Fruit fly (Drosophila melanogaster) whole organism, embryonic: ENCODE results near the gene Ugt305A1.
A peak's percentile ranks its signal among the peaks of the same experiment; 100 is the strongest.

ENCODE experiments used
- ATbp ChIP-seq: fragments of 200-800 bp; sonication (Bioruptor generic); optimal IDR thresholded peaks from 2 replicates; lab custom pipeline; 2017; ENCODE audit warnings: missing biosample characterization, mild to moderate bottlenecking, missing genetic modification characterization, missing genetic modification reagents
- Blimp-1 ChIP-seq: fragments of 200-800 bp; sonication (Bioruptor generic); optimal IDR thresholded peaks from 3 replicates; lab custom pipeline; 2018; ENCODE audit warnings: missing biosample characterization, missing genetic modification characterization, mild to moderate bottlenecking, moderate library complexity, missing genetic modification reagents
- CG1024 ChIP-seq: fragments of 200-800 bp; sonication (Bioruptor generic); IDR thresholded peaks from 2 replicates; pipeline ENCODE4 v1.3.6; 2022; ENCODE audit warnings: missing biosample characterization, missing genetic modification characterization
- CG11695 ChIP-seq: fragments of 200-800 bp; sonication (Bioruptor generic); IDR thresholded peaks from 3 replicates; pipeline ENCODE4 v1.3.6; 2022; ENCODE audit warnings: missing biosample characterization, missing genetic modification characterization
- CG1233 ChIP-seq: fragments of 200-800 bp; sonication (Bioruptor generic); optimal IDR thresholded peaks from 4 replicates; lab custom pipeline; 2018; ENCODE audit warnings: missing biosample characterization, mild to moderate bottlenecking, missing genetic modification characterization
- CG13894 ChIP-seq: fragments of 200-800 bp; sonication (Bioruptor generic); optimal IDR thresholded peaks from 3 replicates; lab custom pipeline; 2018; ENCODE audit warnings: missing biosample characterization, mild to moderate bottlenecking, missing genetic modification characterization, moderate library complexity
- CG14710 ChIP-seq: fragments of 200-800 bp; sonication (Bioruptor generic); optimal IDR thresholded peaks from 3 replicates; lab custom pipeline; 2019; ENCODE audit warnings: missing biosample characterization, mild to moderate bottlenecking, missing genetic modification characterization, moderate library complexity
- CG15269 ChIP-seq: fragments of 200-800 bp; sonication (Bioruptor generic); optimal IDR thresholded peaks from 2 replicates; lab custom pipeline; 2018; ENCODE audit warnings: missing biosample characterization, mild to moderate bottlenecking, missing genetic modification characterization, moderate library complexity
- CG17361 ChIP-seq: fragments of 200-800 bp; sonication (Bioruptor generic); IDR thresholded peaks from 3 replicates; pipeline ENCODE4 v1.3.6; 2022; ENCODE audit warnings: missing biosample characterization, missing genetic modification characterization
- CG2712 ChIP-seq: fragments of 200-800 bp; optimal IDR thresholded peaks from 3 replicates; lab custom pipeline; 2019; ENCODE audit warnings: missing biosample characterization, mild to moderate bottlenecking, missing genetic modification characterization, moderate library complexity
- CG32532 ChIP-seq: fragments of 200-800 bp; sonication (Bioruptor generic); IDR thresholded peaks from 2 replicates; pipeline ENCODE4 v1.3.6; 2022; ENCODE audit warnings: missing biosample characterization, missing genetic modification characterization
- CG43689 ChIP-seq: fragments of 200-800 bp; sonication (Bioruptor generic); IDR thresholded peaks from 2 replicates; pipeline ENCODE4 v1.3.6; 2022; ENCODE audit warnings: missing biosample characterization, missing genetic modification characterization
- CG4730 ChIP-seq: fragments of 200-800 bp; sonication (Bioruptor generic); IDR thresholded peaks from 2 replicates; pipeline ENCODE4 v1.3.6; 2022; ENCODE audit warnings: missing biosample characterization, missing genetic modification characterization
- CG5245 ChIP-seq: fragments of 200-800 bp; sonication (Bioruptor generic); optimal IDR thresholded peaks from 3 replicates; lab custom pipeline; 2016; ENCODE audit warnings: missing biosample characterization, missing genetic modification characterization
- CG6689 ChIP-seq: fragments of 200-800 bp; sonication (Bioruptor generic); IDR thresholded peaks from 2 replicates; pipeline ENCODE4 v1.3.6; 2022; ENCODE audit warnings: missing biosample characterization, missing genetic modification characterization
- CG8089 ChIP-seq: fragments of 200-800 bp; sonication (Bioruptor generic); optimal IDR thresholded peaks from 3 replicates; lab custom pipeline; 2016; ENCODE audit warnings: missing biosample characterization, missing genetic modification characterization
- CG8359 ChIP-seq: fragments of 200-800 bp; sonication (Bioruptor generic); optimal IDR thresholded peaks from 2 replicates; lab custom pipeline; 2017; ENCODE audit warnings: missing biosample characterization, mild to moderate bottlenecking, missing genetic modification characterization, borderline replicate concordance
- CG8388 ChIP-seq: fragments of 200-800 bp; sonication (Bioruptor generic); optimal IDR thresholded peaks from 2 replicates; lab custom pipeline; 2019; ENCODE audit warnings: missing biosample characterization, mild to moderate bottlenecking, missing genetic modification characterization, moderate library complexity
- CG8765 ChIP-seq: fragments of 200-800 bp; sonication (Bioruptor generic); IDR thresholded peaks from 2 replicates; pipeline ENCODE4 v1.3.6; 2022; ENCODE audit warnings: missing biosample characterization, missing genetic modification characterization
- CG9215 ChIP-seq: fragments of 200-800 bp; sonication (Bioruptor generic); IDR thresholded peaks from 2 replicates; pipeline ENCODE4 v1.3.6; 2022; ENCODE audit warnings: missing biosample characterization, missing genetic modification characterization
- CTCF ChIP-seq: fragments of 200-800 bp; sonication (Bioruptor generic); optimal IDR thresholded peaks from 2 replicates; lab custom pipeline; 2017; ENCODE audit warnings: missing biosample characterization, mild to moderate bottlenecking, missing genetic modification characterization, moderate library complexity
- D ChIP-seq, 2 experiments: fragments of 200-800 bp in 1 of 2; fragments of >200 bp in 1 of 2; sonication (Bioruptor generic) in 1 of 2; optimal IDR thresholded peaks; 2 replicates in 1 of 2; 3 replicates in 1 of 2; lab custom pipeline; 2017; ENCODE audit warnings: mild to moderate bottlenecking in 1 of 2, missing biosample characterization in 1 of 2, missing genetic modification characterization in 1 of 2, missing genetic modification reagents in 1 of 2
- Dfd ChIP-seq, 2 experiments: fragments of >200 bp; optimal IDR thresholded peaks; 2 replicates each; lab custom pipeline; 2017; ENCODE audit warnings: missing biosample characterization in 2 of 2, missing genetic modification characterization in 2 of 2
- HLH4C ChIP-seq: fragments of 200-800 bp; sonication (Bioruptor generic); IDR thresholded peaks from 3 replicates; pipeline ENCODE4 v1.3.6; 2022; ENCODE audit warnings: missing biosample characterization, missing genetic modification characterization; ENCODE audit not compliant: partially characterized antibody
- HLH54F ChIP-seq: fragments of 200-800 bp; sonication (Bioruptor generic); optimal IDR thresholded peaks from 3 replicates; lab custom pipeline; 2016; ENCODE audit warnings: missing biosample characterization, missing genetic modification characterization
- Nf-YC ChIP-seq: fragments of 200-800 bp; optimal IDR thresholded peaks from 3 replicates; lab custom pipeline; 2019; ENCODE audit warnings: missing biosample characterization, mild to moderate bottlenecking, missing genetic modification characterization, moderate library complexity
- Side ChIP-seq: fragments of 200-800 bp; sonication (Bioruptor generic); optimal IDR thresholded peaks from 2 replicates; lab custom pipeline; 2016; ENCODE audit warnings: missing biosample characterization, missing genetic modification characterization
- Six4 ChIP-seq: fragments of 200-800 bp; sonication (Bioruptor generic); optimal IDR thresholded peaks from 2 replicates; lab custom pipeline; 2016; ENCODE audit warnings: missing biosample characterization, missing genetic modification characterization
- Ssrp ChIP-seq: fragments of 200-800 bp; sonication (Bioruptor generic); optimal IDR thresholded peaks from 2 replicates; lab custom pipeline; 2018; ENCODE audit warnings: missing biosample characterization, mild to moderate bottlenecking, missing genetic modification characterization, moderate library complexity
- Xrp1 ChIP-seq: fragments of 200-800 bp; sonication (Bioruptor generic); IDR thresholded peaks from 2 replicates; pipeline ENCODE4 v1.3.6; 2022; ENCODE audit warnings: missing biosample characterization, missing genetic modification characterization
- bcd ChIP-seq: fragments of 200-800 bp; sonication (Bioruptor generic); optimal IDR thresholded peaks from 2 replicates; lab custom pipeline; 2017; ENCODE audit warnings: missing biosample characterization, mild to moderate bottlenecking, missing genetic modification characterization
- ems ChIP-seq: fragments of 200-800 bp; sonication (Bioruptor generic); optimal IDR thresholded peaks from 3 replicates; lab custom pipeline; 2016; ENCODE audit warnings: missing biosample characterization, missing genetic modification characterization
- ewg ChIP-seq: fragments of 200-800 bp; sonication (Bioruptor generic); optimal IDR thresholded peaks from 3 replicates; lab custom pipeline; 2017; ENCODE audit warnings: mild to moderate bottlenecking, missing biosample characterization, missing genetic modification reagents, missing genetic modification characterization
- exex ChIP-seq: fragments of 200-800 bp; sonication (Bioruptor generic); optimal IDR thresholded peaks from 4 replicates; lab custom pipeline; 2018; ENCODE audit warnings: missing biosample characterization, mild to moderate bottlenecking, missing genetic modification characterization, moderate library complexity
- gcm ChIP-seq: fragments of 200-800 bp; sonication (Bioruptor generic); optimal IDR thresholded peaks from 2 replicates; lab custom pipeline; 2019; ENCODE audit warnings: missing biosample characterization, mild to moderate bottlenecking, missing genetic modification characterization, moderate library complexity
- gem ChIP-seq: fragments of 200-800 bp; sonication (Bioruptor generic); optimal IDR thresholded peaks from 2 replicates; lab custom pipeline; 2019; ENCODE audit warnings: missing biosample characterization, mild to moderate bottlenecking, missing genetic modification characterization, moderate library complexity
- grau ChIP-seq: fragments of 200-800 bp; optimal IDR thresholded peaks from 3 replicates; lab custom pipeline; 2019; ENCODE audit warnings: missing biosample characterization, mild to moderate bottlenecking, missing genetic modification characterization, moderate library complexity
- jumu ChIP-seq: fragments of 200-800 bp; sonication (Bioruptor generic); optimal IDR thresholded peaks from 3 replicates; lab custom pipeline; 2016; ENCODE audit warnings: missing biosample characterization, missing genetic modification characterization
- ken ChIP-seq: fragments of 200-800 bp; sonication (Bioruptor generic); IDR thresholded peaks from 3 replicates; pipeline ENCODE4 v1.3.6; 2022; ENCODE audit warnings: missing biosample characterization, missing genetic modification characterization
- lola ChIP-seq, 3 experiments: fragments of >200 bp in 2 of 3; fragments of 200-800 bp in 1 of 3; sonication (Bioruptor generic) in 1 of 3; optimal IDR thresholded peaks; 2 replicates each; lab custom pipeline; 2017 to 2019; ENCODE audit warnings: missing biosample characterization in 3 of 3, missing genetic modification characterization in 3 of 3, mild to moderate bottlenecking in 1 of 3, moderate library complexity in 1 of 3
- nerfin-1 ChIP-seq: fragments of 200-800 bp; sonication (Bioruptor generic); optimal IDR thresholded peaks from 3 replicates; lab custom pipeline; 2019; ENCODE audit warnings: missing biosample characterization, mild to moderate bottlenecking, missing genetic modification characterization, moderate library complexity
- nmo ChIP-seq: fragments of 200-800 bp; sonication (Bioruptor generic); optimal IDR thresholded peaks from 2 replicates; lab custom pipeline; 2018; ENCODE audit warnings: missing biosample characterization, mild to moderate bottlenecking, missing genetic modification characterization, moderate library complexity
- org-1 ChIP-seq: fragments of 200-800 bp; sonication (Bioruptor generic); optimal IDR thresholded peaks from 2 replicates; lab custom pipeline; 2017; ENCODE audit warnings: missing biosample characterization, missing genetic modification characterization
- pita ChIP-seq: fragments of 200-800 bp; sonication (Bioruptor generic); optimal IDR thresholded peaks from 2 replicates; lab custom pipeline; 2017; ENCODE audit warnings: missing biosample characterization, mild to moderate bottlenecking, missing genetic modification characterization
- sug ChIP-seq: fragments of 200-800 bp; optimal IDR thresholded peaks from 2 replicates; lab custom pipeline; 2019; ENCODE audit warnings: missing biosample characterization, mild to moderate bottlenecking, missing genetic modification characterization, moderate library complexity
- tio ChIP-seq: fragments of 200-800 bp; sonication (Bioruptor generic); optimal IDR thresholded peaks from 2 replicates; lab custom pipeline; 2017; ENCODE audit warnings: missing biosample characterization, missing genetic modification characterization, inconsistent platforms
- ttk ChIP-seq: fragments of 200-800 bp; sonication (Bioruptor generic); IDR thresholded peaks from 2 replicates; pipeline ENCODE4 v2.1.2; 2022; ENCODE audit warnings: missing biosample characterization, missing genetic modification characterization
- unpg ChIP-seq: fragments of 200-800 bp; sonication (Bioruptor generic); optimal IDR thresholded peaks from 3 replicates; lab custom pipeline; 2018; ENCODE audit warnings: missing biosample characterization, mild to moderate bottlenecking, missing genetic modification characterization, moderate library complexity
- wdn ChIP-seq: fragments of 200-800 bp; sonication (Bioruptor generic); IDR thresholded peaks from 2 replicates; pipeline ENCODE4 v1.3.6; 2022; ENCODE audit warnings: missing biosample characterization, missing genetic modification characterization
- wor ChIP-seq: fragments of 200-800 bp; sonication (Bioruptor generic); IDR thresholded peaks from 2 replicates; pipeline ENCODE4 v1.3.6; 2022; ENCODE audit warnings: missing biosample characterization, missing genetic modification characterization

Gene Ugt305A1

DNA sequence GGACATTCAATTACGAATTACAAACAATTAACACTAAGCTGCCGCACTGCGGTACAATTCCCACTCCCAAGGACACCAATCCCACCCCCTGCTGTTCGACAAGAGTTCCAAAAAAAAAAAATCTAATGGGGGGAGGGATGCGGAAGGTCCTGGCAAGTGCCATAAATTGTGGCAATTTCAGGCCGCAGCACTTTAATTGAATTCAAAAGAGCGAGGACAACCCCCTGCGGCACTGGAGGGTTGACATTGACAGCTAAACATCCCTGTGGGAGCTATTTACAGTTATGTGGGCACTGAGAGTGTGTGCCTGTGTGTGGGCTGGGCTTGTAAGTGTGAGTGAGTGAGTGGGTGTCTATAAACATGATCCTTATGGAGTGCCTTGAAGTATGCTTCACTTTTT is 17.3 kb downstream of the Ugt305A1 start (continued):
- no peak for TF ChIP-seq gcm (GFP tag; lab: Kevin White, UChicago)

DNA sequence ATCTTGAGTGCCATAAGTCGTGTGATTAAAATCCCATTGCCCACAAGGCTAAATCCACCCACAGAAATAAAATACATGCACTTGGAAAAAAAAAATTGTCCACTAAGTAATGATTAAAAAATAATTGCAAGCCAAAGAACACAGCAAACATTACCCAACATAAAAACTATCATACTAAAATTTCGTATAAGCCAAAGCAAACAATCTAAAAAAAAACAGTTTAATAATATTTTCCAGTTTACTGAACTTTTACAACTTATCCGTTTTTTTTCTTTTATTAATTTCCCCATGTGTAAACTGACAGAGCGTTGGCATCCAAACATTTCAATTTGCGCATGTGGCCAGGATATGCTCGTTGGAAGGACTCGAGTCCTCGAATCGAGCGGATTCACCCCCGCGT is 20.7 kb downstream of the Ugt305A1 start:
- TF ChIP-seq grau (tag; lab: Kevin White, UChicago), result no peak
- TF ChIP-seq Ssrp (tag; lab: Kevin White, UChicago), result no peak
- no peak for TF ChIP-seq ken
- no peak for TF ChIP-seq CG13894
- no peak for TF ChIP-seq org-1 (GFP tag; lab: Kevin White, UChicago)
- TF ChIP-seq CG4730, result no peak
- TF ChIP-seq bcd (GFP tag; lab: Kevin White, UChicago), result no peak
- TF ChIP-seq nerfin-1 (tag; lab: Kevin White, UChicago), result peak; percentile 70
- no peak for TF ChIP-seq unpg
- TF ChIP-seq HLH54F (GFP tag; lab: Kevin White, UChicago), result no peak
- TF ChIP-seq CG14710 (tag; lab: Kevin White, UChicago), result peak; percentile 14
- TF ChIP-seq Nf-YC (tag; lab: Kevin White, UChicago), result no peak
- TF ChIP-seq ems, result no peak
- no peak for TF ChIP-seq ttk (GFP tag; lab: Robert Waterston, UW)
- TF ChIP-seq CG8765 (GFP tag; lab: Robert Waterston, UW), result no peak
- no peak for TF ChIP-seq ewg (GFP tag; lab: Kevin White, UChicago)
- no peak for TF ChIP-seq Six4 (GFP tag; lab: Kevin White, UChicago)
- peak in 1 of 3 experiments; percentile 1 for TF ChIP-seq lola (GFP tag; optimal IDR thresholded peaks at IDR 0.05; lab: Kevin White, UChicago)
- TF ChIP-seq HLH4C (GFP tag; lab: Robert Waterston, UW), result no peak
- TF ChIP-seq CG6689 (GFP tag; lab: Robert Waterston, UW), result no peak
- TF ChIP-seq wor (GFP tag; lab: Robert Waterston, UW), result no peak
- TF ChIP-seq CG15269 (tag; lab: Kevin White, UChicago), result no peak
- TF ChIP-seq CG32532, result no peak
- TF ChIP-seq CG9215 (GFP tag; lab: Robert Waterston, UW), result no peak
- no peak for TF ChIP-seq CTCF
- peak; percentile 35 for TF ChIP-seq nmo (GFP tag; lab: Kevin White, UChicago)
- peak; percentile 44 for TF ChIP-seq Blimp-1 (GFP tag; lab: Kevin White, UChicago)
- TF ChIP-seq exex (tag; lab: Kevin White, UChicago), result no peak
- peak; percentile 29; the same call in 1 of the 2 replicates for TF ChIP-seq Xrp1 (GFP tag; lab: Robert Waterston, UW)
- TF ChIP-seq CG2712, result peak; percentile 33
- no peak for TF ChIP-seq D (optimal IDR thresholded peaks at IDR 0.05; lab: Kevin White, UChicago)
- TF ChIP-seq D (GFP tag; optimal IDR thresholded peaks at IDR 0.05; lab: Kevin White, UChicago), result peak; percentile 6
- TF ChIP-seq ATbp (GFP tag; lab: Kevin White, UChicago), result no peak
- TF ChIP-seq CG17361 (GFP tag; lab: Robert Waterston, UW), result no peak
- TF ChIP-seq Side (GFP tag; lab: Kevin White, UChicago), result no peak
- TF ChIP-seq CG11695, result no peak
- no peak for TF ChIP-seq jumu (GFP tag; lab: Kevin White, UChicago)
- TF ChIP-seq CG1024 (GFP tag; lab: Robert Waterston, UW), result no peak
- TF ChIP-seq CG1233 (GFP tag; lab: Kevin White, UChicago), result no peak
- TF ChIP-seq Dfd (GFP tag; optimal IDR thresholded peaks at IDR 0.05; lab: Kevin White, UChicago), result no peak
- no peak for TF ChIP-seq CG5245
- TF ChIP-seq tio (GFP tag; lab: Kevin White, UChicago), result no peak
- TF ChIP-seq pita, result no peak
- TF ChIP-seq gem (tag; lab: Kevin White, UChicago), result peak; percentile 46
- no peak for TF ChIP-seq CG43689 (GFP tag; lab: Robert Waterston, UW)
- no peak for TF ChIP-seq wdn (GFP tag; lab: Robert Waterston, UW)
- no peak for TF ChIP-seq sug (tag; lab: Kevin White, UChicago)
- TF ChIP-seq CG8089, result no peak
- peak; percentile 16 for TF ChIP-seq CG8388 (GFP tag; lab: Kevin White, UChicago)
- no peak for TF ChIP-seq CG8359 (GFP tag; lab: Kevin White, UChicago)
